Fruit fly (Drosophila melanogaster) whole organism, embryonic: ENCODE data around the gene Cdc7.

Source experiments
- Aef1 ChIP-seq: fragments of 200-800 bp; sonication (Bioruptor generic); IDR thresholded peaks from 3 replicates; pipeline ENCODE4 v1.3.6; 2022; ENCODE audit warnings: missing biosample characterization, missing genetic modification characterization
- Awh ChIP-seq: fragments of 200-800 bp; sonication (Bioruptor generic); IDR thresholded peaks from 2 replicates; pipeline ENCODE4, ENCODE4 v1.3.6; 2022; ENCODE audit warnings: missing biosample characterization, missing genetic modification characterization
- BEAF-32 ChIP-seq: fragments of 200-800 bp; sonication (Bioruptor generic); optimal IDR thresholded peaks from 3 replicates; lab custom pipeline; 2017; ENCODE audit warnings: missing biosample characterization, missing genetic modification characterization, mild to moderate bottlenecking, moderate library complexity, missing genetic modification reagents
- Bgb ChIP-seq: fragments of 200-800 bp; sonication (Bioruptor generic); IDR thresholded peaks from 2 replicates; pipeline ENCODE4 v1.3.6; 2022; ENCODE audit warnings: missing biosample characterization, missing genetic modification characterization; ENCODE audit not compliant: partially characterized antibody
- Blimp-1 ChIP-seq: fragments of 200-800 bp; sonication (Bioruptor generic); optimal IDR thresholded peaks from 3 replicates; lab custom pipeline; 2018; ENCODE audit warnings: missing biosample characterization, missing genetic modification characterization, mild to moderate bottlenecking, moderate library complexity, missing genetic modification reagents
- CG10209 ChIP-seq: fragments of 200-800 bp; sonication (Bioruptor generic); optimal IDR thresholded peaks from 3 replicates; lab custom pipeline; 2017; ENCODE audit warnings: missing biosample characterization, mild to moderate bottlenecking, missing genetic modification characterization, missing genetic modification reagents
- CG1024 ChIP-seq: fragments of 200-800 bp; sonication (Bioruptor generic); IDR thresholded peaks from 2 replicates; pipeline ENCODE4 v1.3.6; 2022; ENCODE audit warnings: missing biosample characterization, missing genetic modification characterization
- CG11695 ChIP-seq: fragments of 200-800 bp; sonication (Bioruptor generic); IDR thresholded peaks from 3 replicates; pipeline ENCODE4 v1.3.6; 2022; ENCODE audit warnings: missing biosample characterization, missing genetic modification characterization
- CG12299 ChIP-seq: fragments of 200-800 bp; sonication (Bioruptor generic); optimal IDR thresholded peaks from 2 replicates; lab custom pipeline; 2018; ENCODE audit warnings: missing biosample characterization, mild to moderate bottlenecking, missing genetic modification characterization
- CG12942 ChIP-seq: fragments of 200-800 bp; sonication (Bioruptor generic); optimal IDR thresholded peaks from 3 replicates; lab custom pipeline; 2016; ENCODE audit warnings: missing biosample characterization, missing genetic modification characterization
- CG13894 ChIP-seq: fragments of 200-800 bp; sonication (Bioruptor generic); optimal IDR thresholded peaks from 3 replicates; lab custom pipeline; 2018; ENCODE audit warnings: missing biosample characterization, mild to moderate bottlenecking, missing genetic modification characterization, moderate library complexity
- CG14710 ChIP-seq: fragments of 200-800 bp; sonication (Bioruptor generic); optimal IDR thresholded peaks from 3 replicates; lab custom pipeline; 2019; ENCODE audit warnings: missing biosample characterization, mild to moderate bottlenecking, missing genetic modification characterization, moderate library complexity
- CG17186 ChIP-seq: fragments of 200-800 bp; sonication (Bioruptor generic); optimal IDR thresholded peaks from 3 replicates; lab custom pipeline; 2017; ENCODE audit warnings: missing biosample characterization, missing genetic modification reagents, missing genetic modification characterization
- CG17912 ChIP-seq: fragments of 200-800 bp; sonication (Bioruptor generic); optimal IDR thresholded peaks from 2 replicates; lab custom pipeline; 2018; ENCODE audit warnings: missing biosample characterization, mild to moderate bottlenecking, missing genetic modification characterization
- CG2116 ChIP-seq: fragments of 200-800 bp; sonication (Bioruptor generic); optimal IDR thresholded peaks from 3 replicates; lab custom pipeline; 2018; ENCODE audit warnings: missing biosample characterization, mild to moderate bottlenecking, missing genetic modification characterization
- CG2199 ChIP-seq: fragments of 200-800 bp; sonication (Bioruptor generic); IDR thresholded peaks from 3 replicates; pipeline ENCODE4 v1.3.6; 2022; ENCODE audit warnings: missing biosample characterization, missing genetic modification characterization
- CG33557 ChIP-seq: fragments of 200-800 bp; sonication (Bioruptor generic); optimal IDR thresholded peaks from 2 replicates; lab custom pipeline; 2019; ENCODE audit warnings: missing biosample characterization, mild to moderate bottlenecking, missing genetic modification characterization, moderate library complexity
- CG3726 ChIP-seq: fragments of 200-800 bp; sonication (Bioruptor generic); IDR thresholded peaks from 3 replicates; pipeline ENCODE4, ENCODE4 v1.3.6; 2022; ENCODE audit warnings: missing biosample characterization, missing genetic modification characterization
- CG4328 ChIP-seq: fragments of 200-800 bp; sonication (Bioruptor generic); optimal IDR thresholded peaks from 3 replicates; lab custom pipeline; 2017; ENCODE audit warnings: missing biosample characterization, missing genetic modification reagents, missing genetic modification characterization
- CG5180 ChIP-seq: fragments of 200-800 bp; sonication (Bioruptor generic); optimal IDR thresholded peaks from 3 replicates; lab custom pipeline; 2017; ENCODE audit warnings: missing biosample characterization, missing genetic modification characterization, mild to moderate bottlenecking, moderate library complexity, missing genetic modification reagents
- CG7357 ChIP-seq: fragments of 200-800 bp; sonication (Bioruptor generic); IDR thresholded peaks from 3 replicates; pipeline ENCODE4 v1.3.6; 2022; ENCODE audit warnings: missing biosample characterization, missing genetic modification characterization
- CG7987 ChIP-seq: fragments of 200-800 bp; sonication (Bioruptor generic); optimal IDR thresholded peaks from 2 replicates; lab custom pipeline; 2018; ENCODE audit warnings: missing biosample characterization, mild to moderate bottlenecking, missing genetic modification characterization, moderate library complexity
- CG8359 ChIP-seq: fragments of 200-800 bp; sonication (Bioruptor generic); optimal IDR thresholded peaks from 2 replicates; lab custom pipeline; 2017; ENCODE audit warnings: missing biosample characterization, mild to moderate bottlenecking, missing genetic modification characterization, borderline replicate concordance
- CG9215 ChIP-seq: fragments of 200-800 bp; sonication (Bioruptor generic); IDR thresholded peaks from 2 replicates; pipeline ENCODE4 v1.3.6; 2022; ENCODE audit warnings: missing biosample characterization, missing genetic modification characterization
- CTCF ChIP-seq: fragments of 200-800 bp; sonication (Bioruptor generic); optimal IDR thresholded peaks from 2 replicates; lab custom pipeline; 2017; ENCODE audit warnings: missing biosample characterization, mild to moderate bottlenecking, missing genetic modification characterization, moderate library complexity
- D ChIP-seq, 2 experiments: fragments of 200-800 bp in 1 of 2; fragments of >200 bp in 1 of 2; sonication (Bioruptor generic) in 1 of 2; optimal IDR thresholded peaks; 2 replicates in 1 of 2; 3 replicates in 1 of 2; lab custom pipeline; 2017; ENCODE audit warnings: mild to moderate bottlenecking in 1 of 2, missing biosample characterization in 1 of 2, missing genetic modification characterization in 1 of 2, missing genetic modification reagents in 1 of 2
- Dfd ChIP-seq, 2 experiments: fragments of >200 bp; optimal IDR thresholded peaks; 2 replicates each; lab custom pipeline; 2017; ENCODE audit warnings: missing biosample characterization in 2 of 2, missing genetic modification characterization in 2 of 2
- ERR ChIP-seq: fragments of 200-800 bp; sonication (Bioruptor generic); optimal IDR thresholded peaks from 2 replicates; lab custom pipeline; 2016; ENCODE audit warnings: missing biosample characterization, missing genetic modification characterization
- Elba2 ChIP-seq: fragments of 200-800 bp; sonication (Bioruptor generic); optimal IDR thresholded peaks from 3 replicates; lab custom pipeline; 2016; ENCODE audit warnings: missing biosample characterization, missing genetic modification characterization
- HLH4C ChIP-seq: fragments of 200-800 bp; sonication (Bioruptor generic); IDR thresholded peaks from 3 replicates; pipeline ENCODE4 v1.3.6; 2022; ENCODE audit warnings: missing biosample characterization, missing genetic modification characterization; ENCODE audit not compliant: partially characterized antibody
- Hr51 ChIP-seq, 2 experiments: fragments of 200-800 bp; sonication (Bioruptor generic); optimal IDR thresholded peaks; 2 replicates in 1 of 2; 3 replicates in 1 of 2; lab custom pipeline; 2016 to 2018; ENCODE audit warnings: missing biosample characterization in 2 of 2, missing genetic modification characterization in 2 of 2, mild to moderate bottlenecking in 1 of 2, moderate library complexity in 1 of 2
- NC2α ChIP-seq: fragments of 200-800 bp; sonication (Bioruptor generic); optimal IDR thresholded peaks from 2 replicates; lab custom pipeline; 2016; ENCODE audit warnings: missing biosample characterization, missing genetic modification characterization
- Sry-δ ChIP-seq: fragments of 200-800 bp; sonication (Bioruptor generic); optimal IDR thresholded peaks from 2 replicates; lab custom pipeline; 2016; ENCODE audit warnings: missing biosample characterization, missing genetic modification characterization
- al ChIP-seq: fragments of 200-800 bp; sonication (Bioruptor generic); IDR thresholded peaks from 2 replicates; pipeline ENCODE4 v1.3.6; 2022; ENCODE audit warnings: missing biosample characterization, missing genetic modification characterization
- amos ChIP-seq: fragments of 200-800 bp; sonication (Bioruptor generic); IDR thresholded peaks from 2 replicates; pipeline ENCODE4 v1.3.6; 2022; ENCODE audit warnings: missing biosample characterization, missing genetic modification characterization; ENCODE audit not compliant: partially characterized antibody
- bab2 ChIP-seq: fragments of 200-800 bp; sonication (Bioruptor generic); optimal IDR thresholded peaks from 2 replicates; lab custom pipeline; 2016; ENCODE audit warnings: missing biosample characterization, missing genetic modification characterization
- chif ChIP-seq, 2 experiments: fragments of 200-800 bp; sonication (Bioruptor generic); optimal IDR thresholded peaks; 3 replicates each; lab custom pipeline; 2016; ENCODE audit warnings: missing biosample characterization in 2 of 2, missing genetic modification characterization in 2 of 2
- dmrt99B ChIP-seq: fragments of 200-800 bp; sonication (Bioruptor generic); optimal IDR thresholded peaks from 2 replicates; lab custom pipeline; 2018; ENCODE audit warnings: missing biosample characterization, mild to moderate bottlenecking, missing genetic modification characterization, moderate library complexity
- fd3F ChIP-seq: fragments of 200-800 bp; sonication (Bioruptor generic); optimal IDR thresholded peaks from 2 replicates; lab custom pipeline; 2018; ENCODE audit warnings: missing biosample characterization, mild to moderate bottlenecking, missing genetic modification characterization, moderate library complexity
- gcm ChIP-seq: fragments of 200-800 bp; sonication (Bioruptor generic); optimal IDR thresholded peaks from 2 replicates; lab custom pipeline; 2019; ENCODE audit warnings: missing biosample characterization, mild to moderate bottlenecking, missing genetic modification characterization, moderate library complexity
- gro ChIP-seq: fragments of 200-800 bp; sonication (Bioruptor generic); optimal IDR thresholded peaks from 2 replicates; lab custom pipeline; 2016; ENCODE audit warnings: missing biosample characterization, missing genetic modification characterization
- gsb ChIP-seq: fragments of 200-800 bp; sonication (Bioruptor generic); IDR thresholded peaks from 2 replicates; pipeline ENCODE4 v1.3.6; 2022; ENCODE audit warnings: missing biosample characterization, missing genetic modification characterization
- ind ChIP-seq: fragments of 200-800 bp; sonication (Bioruptor generic); optimal IDR thresholded peaks from 3 replicates; lab custom pipeline; 2016; ENCODE audit warnings: missing biosample characterization, missing genetic modification characterization
- jing ChIP-seq: fragments of 200-800 bp; sonication (Bioruptor generic); optimal IDR thresholded peaks from 2 replicates; lab custom pipeline; 2018; ENCODE audit warnings: missing biosample characterization, mild to moderate bottlenecking, missing genetic modification characterization
- mld ChIP-seq: fragments of 200-800 bp; sonication (Bioruptor generic); IDR thresholded peaks from 3 replicates; pipeline ENCODE4 v1.3.6; 2022; ENCODE audit warnings: missing biosample characterization, missing genetic modification characterization; ENCODE audit not compliant: partially characterized antibody
- odd ChIP-seq: fragments of 200-800 bp; sonication (Bioruptor generic); optimal IDR thresholded peaks from 2 replicates; lab custom pipeline; 2017; ENCODE audit warnings: missing biosample characterization, mild to moderate bottlenecking, missing genetic modification characterization
- ranshi ChIP-seq: fragments of 200-800 bp; sonication (Bioruptor generic); IDR thresholded peaks from 2 replicates; pipeline ENCODE4 v1.3.6; 2022; ENCODE audit warnings: missing biosample characterization, missing genetic modification characterization
- tap ChIP-seq: fragments of 200-800 bp; optimal IDR thresholded peaks from 3 replicates; lab custom pipeline; 2019; ENCODE audit warnings: missing biosample characterization, mild to moderate bottlenecking, missing genetic modification characterization, moderate library complexity
- ttk ChIP-seq: fragments of 200-800 bp; sonication (Bioruptor generic); IDR thresholded peaks from 2 replicates; pipeline ENCODE4 v2.1.2; 2022; ENCODE audit warnings: missing biosample characterization, missing genetic modification characterization
- wdn ChIP-seq: fragments of 200-800 bp; sonication (Bioruptor generic); IDR thresholded peaks from 2 replicates; pipeline ENCODE4 v1.3.6; 2022; ENCODE audit warnings: missing biosample characterization, missing genetic modification characterization
- zen2 ChIP-seq: fragments of 200-800 bp; sonication (Bioruptor generic); IDR thresholded peaks from 3 replicates; pipeline ENCODE4 v1.3.6; 2022; ENCODE audit warnings: missing biosample characterization, missing genetic modification characterization; ENCODE audit not compliant: partially characterized antibody

Cdc7 gene

DNA sequence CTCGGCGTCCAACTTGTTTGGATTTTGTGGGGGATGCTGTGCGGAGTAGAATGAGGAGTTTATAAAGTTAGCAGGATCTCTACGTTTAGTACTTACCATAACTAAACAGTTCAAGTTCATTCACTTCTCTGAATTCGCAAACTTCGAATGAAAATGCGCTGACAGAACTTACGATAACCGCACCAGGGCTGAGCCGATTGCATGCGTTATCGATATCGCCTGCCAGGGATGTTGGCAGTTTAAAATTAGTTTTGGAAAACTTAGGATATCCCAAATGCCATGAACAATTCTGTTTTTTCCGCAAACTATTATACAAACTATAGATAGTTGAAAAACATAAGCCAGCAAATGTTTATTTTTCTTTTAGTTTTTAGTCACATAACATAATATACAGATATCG, 32.9 kb downstream of the Cdc7 start, which contains the start of gene CG44303:
CG44303 (minus strand) TSS at position 154 of the 400 bp plus-strand sequence.
- TF ChIP-seq D (optimal IDR thresholded peaks at IDR 0.05; lab: Kevin White, UChicago) (no peak), D (GFP tag; optimal IDR thresholded peaks at IDR 0.05; lab: Kevin White, UChicago) (no peak), ind (GFP tag; lab: Kevin White, UChicago) (no peak), CG12942 (GFP tag; lab: Kevin White, UChicago) (no peak), ranshi (GFP tag; lab: Robert Waterston, UW) (no peak), CG11695 (GFP tag; lab: Robert Waterston, UW) (no peak), Blimp-1 (GFP tag; lab: Kevin White, UChicago) (no peak), CG4328 (GFP tag; lab: Kevin White, UChicago) (no peak), bab2 (GFP tag; lab: Kevin White, UChicago) (no peak), CG13894 (no peak), Aef1 (GFP tag; lab: Robert Waterston, UW) (no peak), Bgb (GFP tag; lab: Robert Waterston, UW) (peak; percentile 65), gsb (GFP tag; lab: Robert Waterston, UW) (no peak), Elba2 (no peak), BEAF-32 (peak; percentile 30), amos (GFP tag; lab: Robert Waterston, UW) (peak; percentile 61; the same call in 1 of the 2 replicates), Hr51 (GFP tag; optimal IDR thresholded peaks at IDR 0.05; lab: Kevin White, UChicago) (no peak), CG33557 (GFP tag; lab: Kevin White, UChicago) (no peak), CG9215 (no peak), odd (GFP tag; lab: Kevin White, UChicago) (no peak), CG17186 (GFP tag; lab: Kevin White, UChicago) (no peak), tap (tag; lab: Kevin White, UChicago) (no peak), mld (peak; percentile 80), ERR (GFP tag; lab: Kevin White, UChicago) (no peak), Awh (GFP tag; lab: Robert Waterston, UW) (no peak), CG5180 (no peak), fd3F (GFP tag; lab: Kevin White, UChicago) (no peak), CG8359 (GFP tag; lab: Kevin White, UChicago) (no peak), CG3726 (GFP tag; lab: Robert Waterston, UW) (no peak), Dfd (GFP tag; optimal IDR thresholded peaks at IDR 0.05; lab: Kevin White, UChicago) (no peak), jing (GFP tag; lab: Kevin White, UChicago) (no peak), zen2 (GFP tag; lab: Robert Waterston, UW) (peak; percentile 67; the same call in 2 of the 3 replicates), CTCF (GFP tag; lab: Kevin White, UChicago) (no peak), CG12299 (tag; lab: Kevin White, UChicago) (no peak), HLH4C (peak; percentile 80), CG2116 (GFP tag; lab: Kevin White, UChicago) (peak; percentile 61), CG7357 (GFP tag; lab: Robert Waterston, UW) (no peak), dmrt99B (tag; lab: Kevin White, UChicago) (no peak), CG7987 (GFP tag; lab: Kevin White, UChicago) (no peak), CG1024 (no peak), Sry-δ (peak; percentile 29), CG14710 (tag; lab: Kevin White, UChicago) (no peak), al (no peak), wdn (GFP tag; lab: Robert Waterston, UW) (no peak), CG2199 (GFP tag; lab: Robert Waterston, UW) (no peak), NC2α (GFP tag; lab: Kevin White, UChicago) (no peak), gro (no peak), chif (GFP tag; optimal IDR thresholded peaks at IDR 0.05; lab: Kevin White, UChicago) (no peak), CG10209 (GFP tag; lab: Kevin White, UChicago) (no peak), ttk (no peak), CG17912 (GFP tag; lab: Kevin White, UChicago) (no peak), gcm (no peak)
